Worm (Caenorhabditis elegans): ENCODE results near the gene ZK856.19.

DNA sequence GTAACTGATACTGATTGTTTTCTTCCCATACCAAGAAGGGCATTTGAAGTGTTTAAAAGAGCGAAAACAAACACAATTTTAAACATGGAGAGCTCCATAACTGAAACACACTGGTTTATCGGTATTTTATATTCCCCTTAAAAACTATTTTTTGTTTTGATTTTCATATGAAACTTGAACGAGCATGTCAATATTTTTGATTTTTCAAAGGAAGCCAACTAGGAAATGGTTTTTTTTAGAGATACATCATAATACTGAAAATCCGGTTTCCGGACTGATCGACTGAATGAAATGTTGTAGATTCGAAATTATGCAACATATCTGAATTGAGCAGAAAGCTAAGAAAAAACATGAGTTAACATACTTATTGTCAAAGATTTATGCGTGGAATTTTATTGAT lies 22.6 kb upstream of the ZK856.19 start, which contains the start of gene ttr-19:
- TF ChIP-seq skn-1 (tag; optimal IDR thresholded peaks at IDR 0.05) (no peak), unc-39 (tag; optimal IDR thresholded peaks at IDR 0.05) (no peak), ztf-11 (tag; optimal IDR thresholded peaks at IDR 0.05) (no peak), fos-1 (tag; optimal IDR thresholded peaks at IDR 0.05) (no peak), ceh-16 (tag; optimal IDR thresholded peaks at IDR 0.05) (no peak), hmg-11 (tag; optimal IDR thresholded peaks at IDR 0.05) (no peak), ceh-9 (tag; optimal IDR thresholded peaks at IDR 0.05) (no peak), nhr-11 (tag; optimal IDR thresholded peaks at IDR 0.05) (no peak), nhr-28 (tag; optimal IDR thresholded peaks at IDR 0.05) (no peak), nhr-23 (tag; optimal IDR thresholded peaks at IDR 0.05) (no peak)

Data from whole organism, L3 larva.